Fruit fly (Drosophila melanogaster) whole organism, embryonic: ENCODE results near the gene CG43230.

Source experiments
- Awh ChIP-seq: fragments of 200-800 bp; sonication (Bioruptor generic); IDR thresholded peaks from 2 replicates; pipeline ENCODE4, ENCODE4 v1.3.6; 2022; ENCODE audit warnings: missing biosample characterization, missing genetic modification characterization
- Bdp1 ChIP-seq: fragments of 200-800 bp; sonication (Bioruptor generic); optimal IDR thresholded peaks from 3 replicates; lab custom pipeline; 2016; ENCODE audit warnings: missing biosample characterization, missing genetic modification characterization
- Bteb2 ChIP-seq: fragments of 200-800 bp; sonication (Bioruptor generic); optimal IDR thresholded peaks from 2 replicates; lab custom pipeline; 2016; ENCODE audit warnings: missing biosample characterization, missing genetic modification characterization
- CG11085 ChIP-seq: fragments of 200-800 bp; sonication (Bioruptor generic); IDR thresholded peaks from 2 replicates; pipeline ENCODE4 v1.3.6; 2022; ENCODE audit warnings: missing biosample characterization, missing genetic modification characterization
- CG12219 ChIP-seq: fragments of 200-800 bp; sonication (Bioruptor generic); optimal IDR thresholded peaks from 3 replicates; lab custom pipeline; 2018; ENCODE audit warnings: missing biosample characterization, mild to moderate bottlenecking, missing genetic modification characterization
- CG12659 ChIP-seq: fragments of 200-800 bp; sonication (Bioruptor generic); optimal IDR thresholded peaks from 3 replicates; lab custom pipeline; 2017; ENCODE audit warnings: mild to moderate bottlenecking, missing biosample characterization, missing genetic modification reagents, missing genetic modification characterization
- CG13775 ChIP-seq: fragments of 200-800 bp; sonication (Bioruptor generic); optimal IDR thresholded peaks from 3 replicates; lab custom pipeline; 2017; ENCODE audit warnings: missing biosample characterization, mild to moderate bottlenecking, missing genetic modification characterization
- CG15514 ChIP-seq: fragments of 200-800 bp; sonication (Bioruptor generic); optimal IDR thresholded peaks from 3 replicates; lab custom pipeline; 2017; ENCODE audit warnings: missing biosample characterization, missing genetic modification characterization, mild to moderate bottlenecking, moderate library complexity, missing genetic modification reagents
- CG16779 ChIP-seq: fragments of 200-800 bp; sonication (Bioruptor generic); IDR thresholded peaks from 2 replicates; pipeline ENCODE4 v1.3.6; 2022; ENCODE audit warnings: missing biosample characterization, missing genetic modification characterization
- CG16813 ChIP-seq: fragments of 200-800 bp; sonication (Bioruptor generic); IDR thresholded peaks from 3 replicates; pipeline ENCODE4 v1.3.6; 2022; ENCODE audit warnings: missing biosample characterization, missing genetic modification characterization; ENCODE audit not compliant: partially characterized antibody
- CG16815 ChIP-seq: fragments of 200-800 bp; sonication (Bioruptor generic); optimal IDR thresholded peaks from 3 replicates; lab custom pipeline; 2017; ENCODE audit warnings: missing biosample characterization, mild to moderate bottlenecking, missing genetic modification characterization
- CG16863 ChIP-seq: fragments of 200-800 bp; sonication (Bioruptor generic); optimal IDR thresholded peaks from 3 replicates; lab custom pipeline; 2016; ENCODE audit warnings: missing biosample characterization, missing genetic modification characterization
- CG2712 ChIP-seq: fragments of 200-800 bp; optimal IDR thresholded peaks from 3 replicates; lab custom pipeline; 2019; ENCODE audit warnings: missing biosample characterization, mild to moderate bottlenecking, missing genetic modification characterization, moderate library complexity
- CG30403 ChIP-seq: fragments of 200-800 bp; sonication (Bioruptor generic); optimal IDR thresholded peaks from 3 replicates; lab custom pipeline; 2016; ENCODE audit warnings: missing biosample characterization, missing genetic modification characterization
- CG31365 ChIP-seq: fragments of 200-800 bp; sonication (Bioruptor generic); optimal IDR thresholded peaks from 2 replicates; lab custom pipeline; 2018; ENCODE audit warnings: missing biosample characterization, mild to moderate bottlenecking, missing genetic modification characterization
- CG34376 ChIP-seq: fragments of 200-800 bp; sonication (Bioruptor generic); optimal IDR thresholded peaks from 2 replicates; lab custom pipeline; 2018; ENCODE audit warnings: missing biosample characterization, mild to moderate bottlenecking, missing genetic modification characterization
- CG3726 ChIP-seq: fragments of 200-800 bp; sonication (Bioruptor generic); IDR thresholded peaks from 3 replicates; pipeline ENCODE4, ENCODE4 v1.3.6; 2022; ENCODE audit warnings: missing biosample characterization, missing genetic modification characterization
- CG3838 ChIP-seq: fragments of 200-800 bp; sonication (Bioruptor generic); optimal IDR thresholded peaks from 3 replicates; lab custom pipeline; 2016; ENCODE audit warnings: missing biosample characterization, missing genetic modification characterization
- CG3995 ChIP-seq: fragments of 200-800 bp; sonication (Bioruptor generic); optimal IDR thresholded peaks from 3 replicates; lab custom pipeline; 2016; ENCODE audit warnings: missing biosample characterization, missing genetic modification characterization
- CG6791 ChIP-seq: fragments of 200-800 bp; sonication (Bioruptor generic); IDR thresholded peaks from 3 replicates; pipeline ENCODE4 v1.3.6; 2022; ENCODE audit warnings: missing biosample characterization, missing genetic modification characterization; ENCODE audit not compliant: partially characterized antibody
- CG8388 ChIP-seq: fragments of 200-800 bp; sonication (Bioruptor generic); optimal IDR thresholded peaks from 2 replicates; lab custom pipeline; 2019; ENCODE audit warnings: missing biosample characterization, mild to moderate bottlenecking, missing genetic modification characterization, moderate library complexity
- CG9215 ChIP-seq: fragments of 200-800 bp; sonication (Bioruptor generic); IDR thresholded peaks from 2 replicates; pipeline ENCODE4 v1.3.6; 2022; ENCODE audit warnings: missing biosample characterization, missing genetic modification characterization
- Elba2 ChIP-seq: fragments of 200-800 bp; sonication (Bioruptor generic); optimal IDR thresholded peaks from 3 replicates; lab custom pipeline; 2016; ENCODE audit warnings: missing biosample characterization, missing genetic modification characterization
- Gsc ChIP-seq: fragments of 200-800 bp; sonication (Bioruptor generic); IDR thresholded peaks from 2 replicates; pipeline ENCODE4 v1.3.6; 2022; ENCODE audit warnings: missing biosample characterization, missing genetic modification characterization
- Gug ChIP-seq: fragments of 200-800 bp; sonication (Bioruptor generic); IDR thresholded peaks from 4 replicates; pipeline ENCODE4 v1.3.6; 2022; ENCODE audit warnings: missing biosample characterization, missing genetic modification characterization
- Hey ChIP-seq: fragments of 200-800 bp; sonication (Bioruptor generic); optimal IDR thresholded peaks from 3 replicates; lab custom pipeline; 2018; ENCODE audit warnings: missing biosample characterization, mild to moderate bottlenecking, missing genetic modification characterization
- Hr3 ChIP-seq: fragments of 200-800 bp; sonication (Bioruptor generic); optimal IDR thresholded peaks from 3 replicates; lab custom pipeline; 2016; ENCODE audit warnings: missing biosample characterization, missing genetic modification characterization
- Hr51 ChIP-seq, 2 experiments: fragments of 200-800 bp; sonication (Bioruptor generic); optimal IDR thresholded peaks; 2 replicates in 1 of 2; 3 replicates in 1 of 2; lab custom pipeline; 2016 to 2018; ENCODE audit warnings: missing biosample characterization in 2 of 2, missing genetic modification characterization in 2 of 2, mild to moderate bottlenecking in 1 of 2, moderate library complexity in 1 of 2
- Max ChIP-seq: fragments of 200-800 bp; sonication (Bioruptor generic); optimal IDR thresholded peaks from 2 replicates; lab custom pipeline; 2016; ENCODE audit warnings: missing biosample characterization, mild to moderate bottlenecking, missing genetic modification characterization
- NC2β ChIP-seq: fragments of 200-800 bp; sonication (Bioruptor generic); optimal IDR thresholded peaks from 2 replicates; lab custom pipeline; 2016; ENCODE audit warnings: missing biosample characterization, missing genetic modification characterization
- NK7.1 ChIP-seq: fragments of 200-800 bp; sonication (Bioruptor generic); optimal IDR thresholded peaks from 3 replicates; lab custom pipeline; 2016; ENCODE audit warnings: missing biosample characterization, missing genetic modification characterization
- Nf-YC ChIP-seq: fragments of 200-800 bp; optimal IDR thresholded peaks from 3 replicates; lab custom pipeline; 2019; ENCODE audit warnings: missing biosample characterization, mild to moderate bottlenecking, missing genetic modification characterization, moderate library complexity
- Ptx1 ChIP-seq: fragments of 200-800 bp; sonication (Bioruptor generic); IDR thresholded peaks from 2 replicates; pipeline ENCODE4 v1.3.6; 2022; ENCODE audit warnings: missing biosample characterization, missing genetic modification characterization
- Sry-β ChIP-seq: fragments of 200-800 bp; sonication (Bioruptor generic); optimal IDR thresholded peaks from 2 replicates; lab custom pipeline; 2018; ENCODE audit warnings: missing biosample characterization, mild to moderate bottlenecking, missing genetic modification characterization, moderate library complexity
- abd-A ChIP-seq: fragments of 200-800 bp; sonication (Bioruptor generic); optimal IDR thresholded peaks from 3 replicates; lab custom pipeline; 2019; ENCODE audit warnings: missing biosample characterization, mild to moderate bottlenecking, missing genetic modification characterization, moderate library complexity
- chm ChIP-seq: fragments of 200-800 bp; sonication (Bioruptor generic); IDR thresholded peaks from 2 replicates; pipeline ENCODE4 v1.3.6; 2022; ENCODE audit warnings: missing biosample characterization, missing genetic modification characterization
- ci ChIP-seq: fragments of 200-800 bp; sonication (Bioruptor generic); IDR thresholded peaks from 3 replicates; pipeline ENCODE4 v1.3.6; 2022; ENCODE audit warnings: missing biosample characterization, missing genetic modification characterization
- crol ChIP-seq: fragments of 200-800 bp; sonication (Bioruptor generic); IDR thresholded peaks from 2 replicates; pipeline ENCODE4 v1.3.6; 2022; ENCODE audit warnings: missing biosample characterization, missing genetic modification characterization
- danr ChIP-seq: fragments of 200-800 bp; sonication (Bioruptor generic); IDR thresholded peaks from 2 replicates; pipeline ENCODE4 v1.3.6; 2022; ENCODE audit warnings: missing biosample characterization, missing genetic modification characterization
- emc ChIP-seq: fragments of 200-800 bp; sonication (Bioruptor generic); optimal IDR thresholded peaks from 2 replicates; lab custom pipeline; 2016; ENCODE audit warnings: missing biosample characterization, missing genetic modification characterization
- grau ChIP-seq: fragments of 200-800 bp; optimal IDR thresholded peaks from 3 replicates; lab custom pipeline; 2019; ENCODE audit warnings: missing biosample characterization, mild to moderate bottlenecking, missing genetic modification characterization, moderate library complexity
- hbn ChIP-seq: fragments of 200-800 bp; sonication (Bioruptor generic); IDR thresholded peaks from 2 replicates; pipeline ENCODE4 v1.3.6; 2022; ENCODE audit warnings: missing biosample characterization, missing genetic modification characterization; ENCODE audit not compliant: partially characterized antibody
- inv ChIP-seq: fragments of 200-800 bp; sonication (Bioruptor generic); IDR thresholded peaks from 2 replicates; pipeline ENCODE4 v1.3.6; 2022; ENCODE audit warnings: missing biosample characterization, missing genetic modification characterization; ENCODE audit not compliant: partially characterized antibody
- mirr ChIP-seq: fragments of 200-800 bp; sonication (Bioruptor generic); optimal IDR thresholded peaks from 3 replicates; lab custom pipeline; 2018; ENCODE audit warnings: missing biosample characterization, mild to moderate bottlenecking, missing genetic modification characterization
- pum ChIP-seq: fragments of 200-800 bp; sonication (Bioruptor generic); optimal IDR thresholded peaks from 2 replicates; lab custom pipeline; 2016; ENCODE audit warnings: missing biosample characterization, missing genetic modification characterization
- tap ChIP-seq: fragments of 200-800 bp; optimal IDR thresholded peaks from 3 replicates; lab custom pipeline; 2019; ENCODE audit warnings: missing biosample characterization, mild to moderate bottlenecking, missing genetic modification characterization, moderate library complexity
- unc-4 ChIP-seq: fragments of 200-800 bp; sonication (Bioruptor generic); IDR thresholded peaks from 2 replicates; pipeline ENCODE4 v1.3.6; 2022; ENCODE audit warnings: missing biosample characterization, missing genetic modification characterization; ENCODE audit not compliant: partially characterized antibody
- vfl ChIP-seq: fragments of 200-800 bp; sonication (Bioruptor generic); optimal IDR thresholded peaks from 2 replicates; lab custom pipeline; 2016; ENCODE audit warnings: missing biosample characterization, missing genetic modification characterization
- vvl ChIP-seq: fragments of 200-800 bp; sonication (Bioruptor generic); IDR thresholded peaks from 2 replicates; pipeline ENCODE4 v1.3.6; 2022; ENCODE audit warnings: missing biosample characterization, missing genetic modification characterization

The CG43230 gene

DNA sequence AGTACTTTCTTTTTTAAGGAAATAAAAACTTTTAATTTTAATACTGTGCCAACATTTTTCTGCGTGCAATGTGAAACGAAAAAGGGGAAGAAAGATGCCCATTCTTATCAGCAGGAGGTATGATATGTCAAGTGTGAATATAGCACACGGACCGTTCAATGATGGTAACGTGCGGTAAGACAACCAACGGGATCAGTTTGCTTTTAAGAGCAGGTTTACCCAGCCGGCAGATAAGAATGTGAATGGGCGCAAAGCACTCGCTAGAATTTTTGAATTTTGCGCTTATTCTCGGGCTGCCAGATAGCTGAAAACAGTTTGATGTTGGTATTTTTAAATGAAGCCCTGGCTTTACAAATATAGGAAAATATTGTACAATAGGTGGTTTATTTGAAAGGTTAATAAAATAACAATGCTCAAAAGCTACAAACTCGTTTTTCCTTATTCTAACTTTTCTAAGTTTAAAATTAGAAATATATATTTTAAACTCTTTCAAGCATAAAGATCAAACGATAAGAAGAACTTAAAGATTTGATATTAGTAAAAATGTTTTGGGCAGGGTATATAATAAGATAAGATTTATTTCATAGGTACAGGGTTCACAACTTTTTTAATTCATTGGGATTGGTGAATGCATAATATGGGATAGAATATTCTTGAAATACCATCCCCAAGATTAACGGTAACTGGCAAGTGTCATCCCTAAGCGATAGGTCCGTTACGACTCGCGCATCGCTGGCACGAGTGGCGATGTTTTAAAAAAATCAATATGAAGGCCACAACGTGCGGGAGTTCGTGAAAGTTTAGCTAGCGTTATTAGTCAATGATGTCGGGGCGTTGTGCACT lies 33.4 kb downstream of the CG43230 start, which contains the start of gene dao (continued):
- TF ChIP-seq CG6791 = peak; percentile 77
- TF ChIP-seq Hey (tag; lab: Kevin White, UChicago) = no peak
- TF ChIP-seq Gsc (GFP tag; lab: Robert Waterston, UW) = no peak
- no peak for TF ChIP-seq CG3838 (GFP tag; lab: Kevin White, UChicago)
- TF ChIP-seq CG15514 (GFP tag; lab: Kevin White, UChicago) = peak; percentile 8
- no peak for TF ChIP-seq CG3726 (GFP tag; lab: Robert Waterston, UW)
- peak; percentile 53 for TF ChIP-seq Ptx1 (GFP tag; lab: Robert Waterston, UW)
- 0 out of 2 replicates have a peak, but pooled peaks have one; percentile 31 for TF ChIP-seq CG11085 (GFP tag; lab: Robert Waterston, UW)
- TF ChIP-seq inv (GFP tag; lab: Robert Waterston, UW) = peak; percentile 63
- no peak for TF ChIP-seq NK7.1 (GFP tag; lab: Kevin White, UChicago)
- no peak for TF ChIP-seq CG12219 (GFP tag; lab: Kevin White, UChicago)
- peak; percentile 35 for TF ChIP-seq Nf-YC (tag; lab: Kevin White, UChicago)
- TF ChIP-seq NC2β (GFP tag; lab: Kevin White, UChicago) = no peak
- no peak for TF ChIP-seq ci (GFP tag; lab: Robert Waterston, UW)
- TF ChIP-seq Hr51 (GFP tag; optimal IDR thresholded peaks at IDR 0.05; lab: Kevin White, UChicago) = peak; percentile 14 to 31
- TF ChIP-seq abd-A (tag; lab: Kevin White, UChicago) = no peak
- TF ChIP-seq CG9215 (GFP tag; lab: Robert Waterston, UW) = peak; percentile 38
- peak; percentile 33 for TF ChIP-seq CG8388 (GFP tag; lab: Kevin White, UChicago)
- no peak for TF ChIP-seq Bdp1 (GFP tag; lab: Kevin White, UChicago)
- peak; percentile 54 for TF ChIP-seq CG2712
- no peak for TF ChIP-seq pum (GFP tag; lab: Kevin White, UChicago)
- no peak for TF ChIP-seq danr (GFP tag; lab: Robert Waterston, UW)
- TF ChIP-seq CG16779 = 0 out of 2 replicates have a peak, but pooled peaks have one; percentile 2
- TF ChIP-seq vvl = peak; percentile 25; the same call in 1 of the 2 replicates
- TF ChIP-seq Awh (GFP tag; lab: Robert Waterston, UW) = no peak; the same call in 1 of the 2 replicates
- TF ChIP-seq CG16863 = no peak
- no peak for TF ChIP-seq tap (tag; lab: Kevin White, UChicago)
- TF ChIP-seq hbn = peak; percentile 70
- peak; percentile 68 for TF ChIP-seq Hr3 (GFP tag; lab: Kevin White, UChicago)
- no peak for TF ChIP-seq CG34376 (GFP tag; lab: Kevin White, UChicago)
- no peak for TF ChIP-seq Bteb2 (GFP tag; lab: Kevin White, UChicago)
- peak; percentile 3 for TF ChIP-seq Max (GFP tag; lab: Kevin White, UChicago)
- TF ChIP-seq Sry-β (GFP tag; lab: Kevin White, UChicago) = peak; percentile 46
- TF ChIP-seq CG13775 (GFP tag; lab: Kevin White, UChicago) = peak; percentile 63
- TF ChIP-seq grau (tag; lab: Kevin White, UChicago) = peak; percentile 58
- no peak for TF ChIP-seq emc (GFP tag; lab: Kevin White, UChicago)
- no peak for TF ChIP-seq CG31365
- peak; percentile 74 for TF ChIP-seq unc-4 (GFP tag; lab: Robert Waterston, UW)
- peak; percentile 77 for TF ChIP-seq CG16813
- no peak for TF ChIP-seq vfl (GFP tag; lab: Kevin White, UChicago)
- 0 out of 2 replicates have a peak, but pooled peaks have one; percentile 11 for TF ChIP-seq chm
- peak; percentile 77 for TF ChIP-seq CG30403 (GFP tag; lab: Kevin White, UChicago)
- peak; percentile 51 for TF ChIP-seq CG12659 (GFP tag; lab: Kevin White, UChicago)
- TF ChIP-seq CG3995 = no peak
- TF ChIP-seq mirr (GFP tag; lab: Kevin White, UChicago) = no peak
- no peak for TF ChIP-seq Elba2 (GFP tag; lab: Kevin White, UChicago)
- no peak for TF ChIP-seq CG16815
- peak; percentile 77; the same call in 3 of the 4 replicates for TF ChIP-seq Gug (GFP tag; lab: Robert Waterston, UW)
- TF ChIP-seq crol (GFP tag; lab: Robert Waterston, UW) = no peak
